Fruit fly (Drosophila melanogaster): ENCODE results near the gene CG33927.

DNA sequence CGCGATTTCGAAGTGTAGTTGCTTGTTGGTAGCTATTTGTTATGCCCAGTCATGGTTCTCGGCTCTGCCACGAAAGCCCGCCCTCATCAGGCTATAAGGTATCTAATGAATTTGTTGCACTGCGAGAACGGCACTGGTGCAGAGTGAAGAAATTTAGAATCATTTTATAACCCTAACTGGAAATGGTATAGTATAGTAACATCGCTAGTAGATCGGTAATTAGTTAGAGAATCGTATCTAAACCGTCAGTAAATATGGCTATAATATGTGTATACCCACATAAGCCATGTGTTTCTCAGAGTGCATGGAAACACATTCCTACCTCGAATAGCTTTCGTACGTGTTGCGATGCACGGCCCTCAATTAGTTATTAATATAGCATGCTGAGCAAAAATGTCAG, 3.2 kb downstream of the CG33927 start:
- TF ChIP-seq toe (GFP tag; optimal IDR thresholded peaks at IDR 0.05), result no peak
- no peak for TF ChIP-seq tj (GFP tag; optimal IDR thresholded peaks at IDR 0.05)
- no peak for TF ChIP-seq kay (GFP tag; ENCODE audit: borderline replicate concordance)
- TF ChIP-seq CG14711 (tag; optimal IDR thresholded peaks at IDR 0.05), result no peak
- no peak for TF ChIP-seq Mnt (GFP tag; optimal IDR thresholded peaks at IDR 0.05)
- TF ChIP-seq Crg-1 (GFP tag; optimal IDR thresholded peaks at IDR 0.05), result no peak
- TF ChIP-seq CG12768 (GFP tag; optimal IDR thresholded peaks at IDR 0.05), result no peak
- no peak for TF ChIP-seq CG11617 (GFP tag; optimal IDR thresholded peaks at IDR 0.05)
- TF ChIP-seq CG33017 (tag; optimal IDR thresholded peaks at IDR 0.05), result no peak
- TF ChIP-seq CG5204 (GFP tag; optimal IDR thresholded peaks at IDR 0.05), result no peak
- no peak for TF ChIP-seq cic (GFP tag; optimal IDR thresholded peaks at IDR 0.05)
- TF ChIP-seq Hr96 (GFP tag; optimal IDR thresholded peaks at IDR 0.05), result no peak
